Fruit fly (Drosophila melanogaster) whole organism, embryonic: Measurements from ENCODE around the gene CG43347.
"Not testable (repeated sequence)": the region's sequence is repeated elsewhere in the genome, so short reads cannot be mapped to it uniquely, and the experiment has no call there.

ENCODE experiments used
- CG1233 ChIP-seq: fragments of 200-800 bp; sonication (Bioruptor generic); optimal IDR thresholded peaks from 4 replicates; lab custom pipeline; 2018; ENCODE audit warnings: missing biosample characterization, mild to moderate bottlenecking, missing genetic modification characterization
- CG12744 ChIP-seq: fragments of 200-800 bp; sonication (Bioruptor generic); optimal IDR thresholded peaks from 2 replicates; lab custom pipeline; 2016; ENCODE audit warnings: missing biosample characterization, missing genetic modification characterization
- CG13894 ChIP-seq: fragments of 200-800 bp; sonication (Bioruptor generic); optimal IDR thresholded peaks from 3 replicates; lab custom pipeline; 2018; ENCODE audit warnings: missing biosample characterization, mild to moderate bottlenecking, missing genetic modification characterization, moderate library complexity
- CG16779 ChIP-seq: fragments of 200-800 bp; sonication (Bioruptor generic); IDR thresholded peaks from 2 replicates; pipeline ENCODE4 v1.3.6; 2022; ENCODE audit warnings: missing biosample characterization, missing genetic modification characterization
- CG2116 ChIP-seq: fragments of 200-800 bp; sonication (Bioruptor generic); optimal IDR thresholded peaks from 3 replicates; lab custom pipeline; 2018; ENCODE audit warnings: missing biosample characterization, mild to moderate bottlenecking, missing genetic modification characterization
- CG4820 ChIP-seq: fragments of 200-800 bp; sonication (Bioruptor generic); optimal IDR thresholded peaks from 3 replicates; lab custom pipeline; 2016; ENCODE audit warnings: missing biosample characterization, missing genetic modification characterization
- CG4854 ChIP-seq: fragments of 200-800 bp; sonication (Bioruptor generic); optimal IDR thresholded peaks from 2 replicates; lab custom pipeline; 2016; ENCODE audit warnings: missing biosample characterization, missing genetic modification characterization, inconsistent platforms
- CG6689 ChIP-seq: fragments of 200-800 bp; sonication (Bioruptor generic); IDR thresholded peaks from 2 replicates; pipeline ENCODE4 v1.3.6; 2022; ENCODE audit warnings: missing biosample characterization, missing genetic modification characterization
- CG7271 ChIP-seq: fragments of 200-800 bp; sonication (Bioruptor generic); optimal IDR thresholded peaks from 2 replicates; lab custom pipeline; 2018; ENCODE audit warnings: missing biosample characterization, mild to moderate bottlenecking, missing genetic modification characterization, moderate library complexity
- CG7372 ChIP-seq: fragments of 200-800 bp; sonication (Bioruptor generic); IDR thresholded peaks from 2 replicates; pipeline ENCODE4 v1.3.6; 2022; ENCODE audit warnings: missing biosample characterization, missing genetic modification characterization
- CG8281 ChIP-seq: fragments of 200-800 bp; sonication (Bioruptor generic); optimal IDR thresholded peaks from 2 replicates; lab custom pipeline; 2018; ENCODE audit warnings: missing biosample characterization, mild to moderate bottlenecking, missing genetic modification characterization, moderate library complexity
- CG8290 ChIP-seq, 3 experiments: fragments of 200-800 bp; sonication (Bioruptor generic); optimal IDR thresholded peaks; 2 replicates each; lab custom pipeline; 2016 to 2019; ENCODE audit warnings: missing biosample characterization in 3 of 3, missing genetic modification characterization in 3 of 3, mild to moderate bottlenecking in 2 of 3, moderate library complexity in 1 of 3
- CTCF ChIP-seq: fragments of 200-800 bp; sonication (Bioruptor generic); optimal IDR thresholded peaks from 2 replicates; lab custom pipeline; 2017; ENCODE audit warnings: missing biosample characterization, mild to moderate bottlenecking, missing genetic modification characterization, moderate library complexity
- Chrac-16 ChIP-seq: fragments of 200-800 bp; sonication (Bioruptor generic); optimal IDR thresholded peaks from 3 replicates; lab custom pipeline; 2016; ENCODE audit warnings: missing biosample characterization, missing genetic modification characterization
- Deaf1 ChIP-seq: fragments of 200-800 bp; optimal IDR thresholded peaks from 3 replicates; lab custom pipeline; 2019; ENCODE audit warnings: missing biosample characterization, mild to moderate bottlenecking, missing genetic modification characterization, moderate library complexity
- Ets65A ChIP-seq: fragments of 200-800 bp; sonication (Bioruptor generic); peaks from one replicate; lab custom pipeline; 2016; ENCODE audit warnings: missing biosample characterization, missing genetic modification characterization
- Hey ChIP-seq: fragments of 200-800 bp; sonication (Bioruptor generic); optimal IDR thresholded peaks from 3 replicates; lab custom pipeline; 2018; ENCODE audit warnings: missing biosample characterization, mild to moderate bottlenecking, missing genetic modification characterization
- Hsf ChIP-seq: fragments of 200-800 bp; sonication (Bioruptor generic); optimal IDR thresholded peaks from 3 replicates; lab custom pipeline; 2016; ENCODE audit warnings: missing biosample characterization, missing genetic modification characterization
- MBD-R2 ChIP-seq: fragments of 200-800 bp; sonication (Bioruptor generic); IDR thresholded peaks from 2 replicates; pipeline ENCODE4 v1.3.6; 2022; ENCODE audit warnings: missing biosample characterization, missing genetic modification characterization
- Max ChIP-seq: fragments of 200-800 bp; sonication (Bioruptor generic); optimal IDR thresholded peaks from 2 replicates; lab custom pipeline; 2016; ENCODE audit warnings: missing biosample characterization, mild to moderate bottlenecking, missing genetic modification characterization
- Med ChIP-seq: fragments of 200-800 bp; sonication (Bioruptor generic); peaks from one replicate; lab custom pipeline; 2016; ENCODE audit warnings: missing biosample characterization, missing genetic modification characterization, mild to moderate bottlenecking, inconsistent platforms, moderate library complexity
- NFAT ChIP-seq: fragments of 200-800 bp; sonication (Bioruptor generic); IDR thresholded peaks from 2 replicates; pipeline ENCODE4 v1.3.6; 2022; ENCODE audit warnings: missing biosample characterization, missing genetic modification characterization
- Rfx ChIP-seq: fragments of 200-800 bp; sonication (Bioruptor generic); IDR thresholded peaks from 2 replicates; pipeline ENCODE4 v1.3.6; 2022; ENCODE audit warnings: missing biosample characterization, missing genetic modification characterization
- Six4 ChIP-seq: fragments of 200-800 bp; sonication (Bioruptor generic); optimal IDR thresholded peaks from 2 replicates; lab custom pipeline; 2016; ENCODE audit warnings: missing biosample characterization, missing genetic modification characterization
- Trl ChIP-seq, 3 experiments: fragments of >200 bp in 2 of 3; fragments of 200-800 bp in 1 of 3; sonication (Bioruptor generic) in 1 of 3; optimal IDR thresholded peaks; 2 replicates in 1 of 3; 3 replicates in 2 of 3; lab custom pipeline; 2016 to 2017; ENCODE audit warnings: missing biosample characterization in 1 of 3, missing genetic modification characterization in 1 of 3
- aop ChIP-seq: fragments of 200-800 bp; sonication (Bioruptor generic); IDR thresholded peaks from 2 replicates; pipeline ENCODE4 v1.3.6; 2022; ENCODE audit warnings: missing biosample characterization, missing genetic modification characterization
- cg ChIP-seq: fragments of 200-800 bp; sonication (Bioruptor generic); optimal IDR thresholded peaks from 3 replicates; lab custom pipeline; 2019; ENCODE audit warnings: missing biosample characterization, mild to moderate bottlenecking, missing genetic modification characterization, moderate library complexity
- chinmo ChIP-seq: fragments of 200-800 bp; sonication (Bioruptor generic); IDR thresholded peaks from 4 replicates; pipeline ENCODE4 v1.3.6; 2022; ENCODE audit warnings: missing biosample characterization, missing genetic modification characterization; ENCODE audit not compliant: partially characterized antibody
- ci ChIP-seq: fragments of 200-800 bp; sonication (Bioruptor generic); IDR thresholded peaks from 3 replicates; pipeline ENCODE4 v1.3.6; 2022; ENCODE audit warnings: missing biosample characterization, missing genetic modification characterization
- crol ChIP-seq: fragments of 200-800 bp; sonication (Bioruptor generic); IDR thresholded peaks from 2 replicates; pipeline ENCODE4 v1.3.6; 2022; ENCODE audit warnings: missing biosample characterization, missing genetic modification characterization
- crp ChIP-seq, 2 experiments: fragments of 200-800 bp; sonication (Bioruptor generic); optimal IDR thresholded peaks; 2 replicates in 1 of 2; 3 replicates in 1 of 2; lab custom pipeline; 2017; ENCODE audit warnings: missing biosample characterization in 2 of 2, missing genetic modification characterization in 2 of 2, mild to moderate bottlenecking in 1 of 2, moderate library complexity in 1 of 2
- ewg ChIP-seq: fragments of 200-800 bp; sonication (Bioruptor generic); optimal IDR thresholded peaks from 3 replicates; lab custom pipeline; 2017; ENCODE audit warnings: mild to moderate bottlenecking, missing biosample characterization, missing genetic modification reagents, missing genetic modification characterization
- gfzf ChIP-seq: fragments of 200-800 bp; sonication (Bioruptor generic); optimal IDR thresholded peaks from 2 replicates; lab custom pipeline; 2016; ENCODE audit warnings: missing biosample characterization, mild to moderate bottlenecking, missing genetic modification characterization, moderate library complexity
- gro ChIP-seq: fragments of 200-800 bp; sonication (Bioruptor generic); optimal IDR thresholded peaks from 2 replicates; lab custom pipeline; 2016; ENCODE audit warnings: missing biosample characterization, missing genetic modification characterization
- nerfin-1 ChIP-seq: fragments of 200-800 bp; sonication (Bioruptor generic); optimal IDR thresholded peaks from 3 replicates; lab custom pipeline; 2019; ENCODE audit warnings: missing biosample characterization, mild to moderate bottlenecking, missing genetic modification characterization, moderate library complexity
- psq ChIP-seq: fragments of 200-800 bp; sonication (Bioruptor generic); optimal IDR thresholded peaks from 2 replicates; lab custom pipeline; 2017; ENCODE audit warnings: missing biosample characterization, missing genetic modification characterization
- pzg ChIP-seq: fragments of 200-800 bp; sonication (Bioruptor generic); optimal IDR thresholded peaks from 3 replicates; lab custom pipeline; 2018; ENCODE audit warnings: missing biosample characterization, mild to moderate bottlenecking, missing genetic modification characterization, moderate library complexity
- sens ChIP-seq: fragments of 200-800 bp; sonication (Bioruptor generic); peaks from one replicate; lab custom pipeline; 2016; ENCODE audit warnings: missing biosample characterization, missing genetic modification characterization
- seq ChIP-seq: fragments of 200-800 bp; sonication (Bioruptor generic); IDR thresholded peaks from 2 replicates; pipeline ENCODE4 v1.3.6; 2022; ENCODE audit warnings: missing biosample characterization, missing genetic modification characterization
- sqz ChIP-seq: fragments of 200-800 bp; sonication (Bioruptor generic); optimal IDR thresholded peaks from 3 replicates; lab custom pipeline; 2018; ENCODE audit warnings: missing biosample characterization, mild to moderate bottlenecking, missing genetic modification characterization
- stwl ChIP-seq: fragments of 200-800 bp; sonication (Bioruptor generic); optimal IDR thresholded peaks from 3 replicates; lab custom pipeline; 2018; ENCODE audit warnings: missing biosample characterization, mild to moderate bottlenecking, missing genetic modification characterization, moderate library complexity
- toy ChIP-seq: fragments of 200-800 bp; sonication (Bioruptor generic); IDR thresholded peaks from 2 replicates; pipeline ENCODE4 v1.3.6; 2022; ENCODE audit warnings: missing biosample characterization, missing genetic modification characterization
- wek ChIP-seq: fragments of 200-800 bp; sonication (Bioruptor generic); optimal IDR thresholded peaks from 3 replicates; lab custom pipeline; 2018; ENCODE audit warnings: missing biosample characterization, mild to moderate bottlenecking, missing genetic modification characterization, moderate library complexity
- zf30C ChIP-seq: fragments of 200-800 bp; sonication (Bioruptor generic); optimal IDR thresholded peaks from 3 replicates; lab custom pipeline; 2018; ENCODE audit warnings: missing biosample characterization, mild to moderate bottlenecking, missing genetic modification characterization

CG43347 gene

DNA sequence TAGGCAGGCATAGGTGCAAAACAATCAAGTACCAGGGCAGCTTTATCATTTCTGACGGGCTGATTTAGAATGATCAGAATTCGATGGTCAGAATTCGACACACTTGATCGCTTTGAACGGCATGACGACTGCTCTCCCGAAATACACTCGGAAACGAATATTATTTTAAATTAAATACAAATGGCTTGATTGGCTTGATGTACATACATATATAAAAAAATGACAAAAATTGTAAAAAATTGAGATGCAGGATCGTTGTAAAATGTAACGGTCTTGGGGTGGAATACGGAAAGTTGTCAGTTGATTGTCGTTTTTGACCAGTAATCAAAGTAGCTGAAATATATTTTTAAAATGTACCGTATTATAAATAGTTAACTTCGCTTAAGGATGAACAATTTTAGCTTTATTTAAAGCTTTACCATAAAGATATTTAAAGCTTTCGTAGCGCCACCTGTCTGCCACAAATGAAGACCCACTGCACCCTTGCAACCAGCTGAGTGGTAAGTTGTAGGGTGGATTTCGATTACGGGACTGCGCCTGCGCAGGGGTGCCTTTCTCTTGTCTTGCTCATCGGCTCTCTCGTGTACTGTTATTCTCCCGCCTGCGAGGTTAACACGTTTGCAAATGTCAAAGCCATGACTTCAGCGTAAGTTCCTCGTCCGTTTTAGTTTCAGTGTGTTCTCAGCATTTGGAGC, 7.2 kb upstream of the CG43347 start, which contains the start of the genes CG9806 and X11Lbeta:
Gene CG9806 (minus strand): TSS at position 51 of the 695 bp plus-strand sequence.
Gene X11Lbeta (plus strand): TSS at position 676 of the 695 bp plus-strand sequence.
- TF ChIP-seq Max (GFP tag; lab: Kevin White, UChicago) (no peak), zf30C (GFP tag; lab: Kevin White, UChicago) (peak; percentile 0), Trl (optimal IDR thresholded peaks at IDR 0.05; lab: Kevin White, UChicago) (peak; percentile 26 to 39), Trl (GFP tag; optimal IDR thresholded peaks at IDR 0.05; lab: Kevin White, UChicago) (no peak), Ets65A (peak; percentile 27), pzg (GFP tag; lab: Kevin White, UChicago) (peak; percentile 14), CG2116 (GFP tag; lab: Kevin White, UChicago) (peak; percentile 26), aop (GFP tag; lab: Robert Waterston, UW) (no peak), Med (GFP tag; lab: Kevin White, UChicago) (peak; percentile 31), crp (GFP tag; optimal IDR thresholded peaks at IDR 0.05; lab: Kevin White, UChicago) (peak in 1 of 2 experiments; percentile 54), Deaf1 (tag; lab: Kevin White, UChicago) (peak; percentile 3), psq (GFP tag; lab: Kevin White, UChicago) (no peak), CTCF (GFP tag; lab: Kevin White, UChicago) (peak; percentile 88), ci (GFP tag; lab: Robert Waterston, UW) (no peak), ewg (GFP tag; lab: Kevin White, UChicago) (peak; percentile 93), CG1233 (GFP tag; lab: Kevin White, UChicago) (no peak), seq (GFP tag; lab: Robert Waterston, UW) (peak; percentile 64; the same call in 1 of the 2 replicates)

DNA sequence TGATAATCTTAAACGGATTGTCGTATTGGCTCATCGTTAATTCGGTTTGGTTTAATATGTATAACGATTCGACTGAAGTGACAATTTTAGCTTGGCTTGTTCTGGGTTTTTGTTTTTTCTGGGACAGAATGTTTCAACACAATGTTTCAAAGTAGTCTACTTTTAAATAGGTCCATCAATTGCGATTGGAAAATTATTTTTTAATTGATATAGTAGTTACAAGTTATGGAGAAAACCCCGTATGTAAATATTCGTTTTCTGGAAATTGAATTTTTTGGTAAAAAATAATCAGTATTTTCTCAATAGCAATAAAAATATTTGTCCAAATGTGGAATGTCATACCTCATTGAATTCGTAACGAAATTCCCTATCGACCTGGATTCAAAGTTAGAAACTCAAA, 3.1 kb upstream of the CG43347 start, which contains the start of gene Rab9Db:
Gene Rab9Db (minus strand): TSS at position 101 of the 400 bp plus-strand sequence.
- TF ChIP-seq CG7271 (tag; lab: Kevin White, UChicago); CG8281; NFAT (GFP tag; lab: Robert Waterston, UW): not testable (repeated sequence)

DNA sequence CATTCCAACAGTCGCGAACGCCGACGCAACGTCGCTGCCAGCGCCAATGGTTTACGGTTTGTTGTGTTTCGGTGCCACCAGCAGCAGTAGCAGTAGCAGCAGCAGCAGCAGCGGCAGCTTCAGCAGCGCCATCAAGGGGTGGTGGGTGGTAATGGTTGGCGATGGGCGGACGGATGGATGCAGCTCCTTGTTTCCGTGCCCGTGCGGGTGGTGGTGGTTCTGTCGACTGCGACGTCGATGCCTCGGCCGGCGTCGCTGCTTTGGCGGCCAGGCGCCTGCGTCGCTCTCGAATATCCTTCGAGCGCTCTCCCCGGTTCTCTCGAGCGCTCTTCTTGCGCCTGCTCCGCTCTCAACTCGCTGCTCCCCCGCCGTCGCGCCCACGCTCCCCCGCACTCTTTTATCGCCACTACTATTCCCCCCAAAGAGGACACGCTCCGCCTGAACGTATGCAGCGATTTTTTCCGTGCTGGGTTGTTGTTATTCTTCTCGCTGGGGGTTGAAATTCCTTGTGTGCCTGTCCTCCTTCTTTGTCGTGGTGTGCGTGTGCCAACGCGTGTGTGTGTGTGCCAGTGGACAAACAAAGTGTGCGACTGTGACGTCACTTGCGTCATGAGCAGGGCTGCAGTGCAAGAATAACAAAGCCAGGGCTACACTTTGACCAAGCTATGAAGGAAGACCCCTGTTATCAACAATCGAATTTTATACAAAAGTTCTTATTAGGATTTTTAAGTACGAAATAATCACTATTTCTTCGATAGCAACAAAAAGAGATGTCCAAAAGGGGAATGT, 1.4 kb upstream of the CG43347 start:
- no peak for TF ChIP-seq CG7372 (GFP tag; lab: Robert Waterston, UW)
- peak; percentile 9 for TF ChIP-seq nerfin-1 (tag; lab: Kevin White, UChicago)
- no peak for TF ChIP-seq CG16779
- peak; percentile 60 for TF ChIP-seq CG13894 (tag; lab: Kevin White, UChicago)
- TF ChIP-seq CG6689, result peak; percentile 38; the same call in 1 of the 2 replicates
- TF ChIP-seq sqz (GFP tag; lab: Kevin White, UChicago), result no peak
- TF ChIP-seq Hey (tag; lab: Kevin White, UChicago), result peak; percentile 57
- TF ChIP-seq Hsf, result no peak
- TF ChIP-seq wek (GFP tag; lab: Kevin White, UChicago), result peak; percentile 44
- TF ChIP-seq stwl, result peak; percentile 13
- TF ChIP-seq CG4854, result no peak
- TF ChIP-seq CG12744 (GFP tag; lab: Kevin White, UChicago), result no peak
- no peak for TF ChIP-seq Rfx (GFP tag; lab: Robert Waterston, UW)
- TF ChIP-seq chinmo (GFP tag; lab: Robert Waterston, UW), result 0 out of 4 replicates have a peak, but pooled peaks have one; percentile 48
- TF ChIP-seq CG8290 (GFP tag; optimal IDR thresholded peaks at IDR 0.05; lab: Kevin White, UChicago), result no peak
- peak in 1 of 2 experiments; percentile 53 for TF ChIP-seq CG8290 (tag; optimal IDR thresholded peaks at IDR 0.05; lab: Kevin White, UChicago)
- TF ChIP-seq Chrac-16 (GFP tag; lab: Kevin White, UChicago), result no peak
- no peak for TF ChIP-seq Six4
- no peak for TF ChIP-seq gfzf
- no peak for TF ChIP-seq gro (GFP tag; lab: Kevin White, UChicago)
- peak; percentile 55 for TF ChIP-seq cg (GFP tag; lab: Kevin White, UChicago)
- TF ChIP-seq CG4820 (GFP tag; lab: Kevin White, UChicago), result no peak
- no peak for TF ChIP-seq toy (GFP tag; lab: Robert Waterston, UW)
- TF ChIP-seq seq (GFP tag; lab: Robert Waterston, UW), result 0 out of 2 replicates have a peak, but pooled peaks have one; percentile 27
- no peak for TF ChIP-seq MBD-R2 (GFP tag; lab: Robert Waterston, UW)
- no peak for TF ChIP-seq sens (GFP tag; lab: Kevin White, UChicago)
- peak; percentile 88 for TF ChIP-seq crol
